Worm (Caenorhabditis elegans) whole organism, L4 larva: Measurements from ENCODE around the gene atg-3.

Experiments used
- F37D6.2 ChIP-seq: sonication (generic microtip); optimal IDR thresholded peaks from 2 replicates; lab custom pipeline; 2016; ENCODE audit warnings: mild to moderate bottlenecking, missing genetic modification characterization, missing compliant biosample characterization
- Y5F2A.4 ChIP-seq: fragments of 200-800 bp; sonication (Bioruptor generic); optimal IDR thresholded peaks from 2 replicates; lab custom pipeline; 2018; ENCODE audit warnings: mild to moderate bottlenecking, missing genetic modification characterization, missing compliant biosample characterization
- Y75B8A.6 ChIP-seq: fragments of 200-800 bp; sonication (Bioruptor generic); IDR thresholded peaks from 2 replicates; pipeline ENCODE4 v1.3.6; 2022; ENCODE audit warnings: missing genetic modification reagents, missing genetic modification characterization, missing compliant biosample characterization
- ZK337.2 ChIP-seq: fragments of 200-800 bp; sonication (Bioruptor generic); IDR thresholded peaks from 2 replicates; pipeline ENCODE4 v1.3.6; 2022; ENCODE audit warnings: missing genetic modification reagents, missing genetic modification characterization, missing compliant biosample characterization
- ZK546.5 ChIP-seq, 2 experiments: sonication (generic microtip); optimal IDR thresholded peaks; 2 replicates each; lab custom pipeline; 2017; ENCODE audit warnings: missing biosample characterization in 2 of 2, missing genetic modification characterization in 2 of 2
- aha-1 ChIP-seq: fragments of 150-350 bp; peaks from one replicate; lab custom pipeline; 2014; ENCODE audit warnings: missing biosample characterization, missing genetic modification characterization
- arid-1 ChIP-seq: fragments of 200-800 bp; sonication (Bioruptor generic); conservative IDR thresholded peaks from 2 replicates; pipeline ENCODE4 v1.3.6; 2022; ENCODE audit warnings: missing genetic modification reagents, missing genetic modification characterization, missing compliant biosample characterization
- ceh-28 ChIP-seq: fragments of 150-350 bp; optimal IDR thresholded peaks from 2 replicates; lab custom pipeline; 2014; ENCODE audit warnings: missing biosample characterization, missing genetic modification reagents, missing genetic modification characterization
- ceh-32 ChIP-seq: sonication (generic microtip); optimal IDR thresholded peaks from 2 replicates; lab custom pipeline; 2016; ENCODE audit warnings: mild to moderate bottlenecking, missing genetic modification characterization, missing compliant biosample characterization; ENCODE audit not compliant: poor library complexity
- ceh-44 ChIP-seq: fragments of 200-800 bp; sonication (Bioruptor generic); IDR thresholded peaks from 2 replicates; pipeline ENCODE4 v1.3.6; 2022; ENCODE audit warnings: missing genetic modification reagents, missing genetic modification characterization, missing compliant biosample characterization
- ces-1 ChIP-seq: fragments of 150-350 bp; sonication (generic microtip); optimal IDR thresholded peaks from 4 replicates; lab custom pipeline; 2014; ENCODE audit warnings: missing biosample characterization, missing genetic modification reagents, missing genetic modification characterization
- daf-12 ChIP-seq: fragments of 150-350 bp; optimal IDR thresholded peaks from 2 replicates; lab custom pipeline; 2014; ENCODE audit warnings: missing biosample characterization, missing genetic modification reagents, missing genetic modification characterization
- daf-16 ChIP-seq, 3 experiments: sonication (generic microtip); optimal IDR thresholded peaks; 2 replicates each; lab custom pipeline; 2016 to 2017; ENCODE audit warnings: missing genetic modification characterization in 3 of 3, missing genetic modification reagents in 3 of 3, mild to moderate bottlenecking in 2 of 3, missing compliant biosample characterization in 2 of 3, missing biosample characterization in 1 of 3, moderate library complexity in 1 of 3
- daf-19 ChIP-seq: fragments of 200-800 bp; sonication (Bioruptor generic); conservative IDR thresholded peaks from 2 replicates; pipeline ENCODE4 v1.3.6; 2022; ENCODE audit warnings: missing genetic modification characterization, missing compliant biosample characterization
- dmd-6 ChIP-seq: fragments of 200-800 bp; sonication (Bioruptor generic); IDR thresholded peaks from 2 replicates; pipeline ENCODE4 v1.3.6; 2022; ENCODE audit warnings: missing genetic modification reagents, missing genetic modification characterization, missing compliant biosample characterization
- dve-1 ChIP-seq: sonication (generic microtip); optimal IDR thresholded peaks from 2 replicates; lab custom pipeline; 2017; ENCODE audit warnings: antibody characterized with exemption, mild to moderate bottlenecking, missing genetic modification characterization, missing compliant biosample characterization; ENCODE audit not compliant: insufficient read depth
- egl-27 ChIP-seq: sonication (generic microtip); optimal IDR thresholded peaks from 3 replicates; lab custom pipeline; 2017; ENCODE audit warnings: missing biosample characterization, missing genetic modification reagents, missing genetic modification characterization
- hif-1 ChIP-seq, 2 experiments: sonication (generic microtip); optimal IDR thresholded peaks; 2 replicates each; lab custom pipeline; 2016 to 2017; ENCODE audit warnings: missing compliant biosample characterization in 2 of 2, missing genetic modification characterization in 2 of 2, missing genetic modification reagents in 2 of 2, missing genotype in 2 of 2, mild to moderate bottlenecking in 1 of 2
- hlh-11 ChIP-seq: fragments of 200-800 bp; sonication (Bioruptor generic); optimal IDR thresholded peaks from 2 replicates; lab custom pipeline; 2018; ENCODE audit warnings: mild to moderate bottlenecking, missing genetic modification characterization, missing compliant biosample characterization
- hlh-30 ChIP-seq: sonication (generic microtip); optimal IDR thresholded peaks from 2 replicates; lab custom pipeline; 2017; ENCODE audit warnings: antibody characterized with exemption, mild to moderate bottlenecking, missing genetic modification characterization, missing compliant biosample characterization; ENCODE audit not compliant: insufficient read depth
- hmg-1.1 ChIP-seq: fragments of 200-800 bp; sonication (Bioruptor generic); IDR thresholded peaks from 2 replicates; pipeline ENCODE4 v1.3.6; 2022; ENCODE audit warnings: missing genetic modification reagents, missing genetic modification characterization, missing compliant biosample characterization
- jun-1 ChIP-seq: fragments of 150-350 bp; optimal IDR thresholded peaks from 2 replicates; lab custom pipeline; 2014; ENCODE audit warnings: missing biosample characterization, missing genetic modification reagents, missing genetic modification characterization
- lin-13 ChIP-seq: fragments of 150-350 bp; optimal IDR thresholded peaks from 2 replicates; lab custom pipeline; 2014; ENCODE audit warnings: missing biosample characterization, missing genetic modification reagents, missing genetic modification characterization
- lin-38 ChIP-seq: fragments of 200-800 bp; sonication (Bioruptor generic); IDR thresholded peaks from 2 replicates; pipeline ENCODE4 v1.3.6; 2022; ENCODE audit warnings: missing genetic modification reagents, missing genetic modification characterization, missing compliant biosample characterization
- lsy-2 ChIP-seq, 2 experiments: fragments of 150-350 bp in 1 of 2; sonication (generic microtip) in 1 of 2; optimal IDR thresholded peaks; 2 replicates each; lab custom pipeline; 2014 to 2017; ENCODE audit warnings: missing biosample characterization in 2 of 2, missing genetic modification characterization in 2 of 2
- mdl-1 ChIP-seq, 2 experiments: fragments of 150-350 bp in 1 of 2; sonication (generic microtip) in 1 of 2; optimal IDR thresholded peaks; 2 replicates each; lab custom pipeline; 2014 to 2017; ENCODE audit warnings: missing biosample characterization in 2 of 2, missing genetic modification characterization in 2 of 2
- mdt-29 ChIP-seq: fragments of 200-800 bp; sonication (Bioruptor generic); IDR thresholded peaks from 2 replicates; pipeline ENCODE4 v1.3.6; 2022; ENCODE audit warnings: missing genetic modification reagents, missing genetic modification characterization, missing compliant biosample characterization
- mep-1 ChIP-seq: fragments of 150-350 bp; sonication (generic microtip); optimal IDR thresholded peaks from 3 replicates; lab custom pipeline; 2014; ENCODE audit warnings: missing biosample characterization, missing genetic modification characterization
- mes-2 ChIP-seq: sonication (generic microtip); optimal IDR thresholded peaks from 2 replicates; lab custom pipeline; 2016; ENCODE audit warnings: missing genotype, mild to moderate bottlenecking, missing genetic modification characterization, missing compliant biosample characterization; ENCODE audit not compliant: poor library complexity, severe bottlenecking
- mxl-3 ChIP-seq: fragments of 200-800 bp; sonication (Bioruptor generic); optimal IDR thresholded peaks from 2 replicates; lab custom pipeline; 2018; ENCODE audit warnings: mild to moderate bottlenecking, missing genetic modification characterization, missing compliant biosample characterization
- nhr-10 ChIP-seq: fragments of 150-350 bp; optimal IDR thresholded peaks from 2 replicates; lab custom pipeline; 2014; ENCODE audit warnings: missing biosample characterization, missing genetic modification characterization
- pha-4 ChIP-seq, 2 experiments: fragments of 150-350 bp in 1 of 2; fragments of 200-800 bp in 1 of 2; sonication (Bioruptor generic) in 1 of 2; IDR thresholded peaks in 1 of 2; optimal IDR thresholded peaks in 1 of 2; 2 replicates each; pipeline versions ENCODE4 v1.3.6 to Lab custom; 2014 to 2022; ENCODE audit warnings: missing genetic modification characterization in 2 of 2, missing genetic modification reagents in 2 of 2, missing biosample characterization in 1 of 2, missing compliant biosample characterization in 1 of 2
- rbr-2 ChIP-seq: sonication (generic microtip); optimal IDR thresholded peaks from 2 replicates; lab custom pipeline; 2016; ENCODE audit warnings: missing genotype, missing genetic modification characterization, missing compliant biosample characterization
- set-16 ChIP-seq: fragments of 200-800 bp; sonication (Bioruptor generic); IDR thresholded peaks from 2 replicates; pipeline ENCODE4 v1.3.6; 2022; ENCODE audit warnings: missing genetic modification reagents, missing genetic modification characterization, missing compliant biosample characterization
- snpc-1.2 ChIP-seq: fragments of 200-800 bp; sonication (Bioruptor generic); IDR thresholded peaks from 2 replicates; pipeline ENCODE4 v1.3.6; 2022; ENCODE audit warnings: missing genetic modification reagents, missing genetic modification characterization, missing compliant biosample characterization
- spr-3 ChIP-seq: fragments of 200-800 bp; sonication (Bioruptor generic); optimal IDR thresholded peaks from 2 replicates; lab custom pipeline; 2018; ENCODE audit warnings: mild to moderate bottlenecking, missing genetic modification characterization, missing compliant biosample characterization
- tra-1 ChIP-seq: fragments of 200-800 bp; sonication (Bioruptor generic); IDR thresholded peaks from 2 replicates; pipeline ENCODE4 v1.3.6; 2022; ENCODE audit warnings: missing genetic modification reagents, missing genetic modification characterization, missing compliant biosample characterization
- unc-130 ChIP-seq: sonication (generic microtip); optimal IDR thresholded peaks from 2 replicates; lab custom pipeline; 2016; ENCODE audit warnings: missing genetic modification reagents, missing genetic modification characterization, missing compliant biosample characterization
- unc-39 ChIP-seq: sonication (generic microtip); optimal IDR thresholded peaks from 2 replicates; lab custom pipeline; 2017; ENCODE audit warnings: missing biosample characterization, missing genetic modification characterization
- unc-62 ChIP-seq, 3 experiments: fragments of 150-350 bp in 1 of 3; sonication (generic microtip); optimal IDR thresholded peaks in 2 of 3; peaks in 1 of 3; 1 replicate in 1 of 3; 2 replicates in 2 of 3; lab custom pipeline; 2014 to 2017; ENCODE audit warnings: missing biosample characterization in 3 of 3, missing genetic modification characterization in 3 of 3, missing genetic modification reagents in 3 of 3, missing genotype in 1 of 3
- zag-1 ChIP-seq: fragments of 150-350 bp; optimal IDR thresholded peaks from 2 replicates; lab custom pipeline; 2014; ENCODE audit warnings: missing biosample characterization, missing genetic modification characterization
- zfp-3 ChIP-seq: fragments of 200-800 bp; sonication (Bioruptor generic); conservative IDR thresholded peaks from 2 replicates; pipeline ENCODE4 v1.3.6; 2022; ENCODE audit warnings: missing genetic modification reagents, missing genetic modification characterization, missing compliant biosample characterization
- zip-2 ChIP-seq: fragments of 150-350 bp; optimal IDR thresholded peaks from 2 replicates; lab custom pipeline; 2014; ENCODE audit warnings: missing biosample characterization, missing genetic modification characterization
- ztf-7 ChIP-seq: fragments of 150-350 bp; optimal IDR thresholded peaks from 2 replicates; lab custom pipeline; 2014; ENCODE audit warnings: missing biosample characterization, missing genetic modification characterization

The atg-3 gene

ce11 chrIV:1009546-1009945 is 766 bp upstream of the atg-3 start, which contains the start of gene Y55F3AM.9 (continued):
- TF ChIP-seq dmd-6 (GFP tag; lab: Robert Waterston, UW) (0 out of 2 replicates have a peak, but pooled peaks have one; percentile 17), ceh-32 (tag; lab: Kevin White, UChicago) (no peak), ces-1 (no peak), hif-1 (tag; optimal IDR thresholded peaks at IDR 0.05; lab: Kevin White, UChicago) (peak in 1 of 2 experiments; percentile 55), jun-1 (no peak)

- peak; percentile 62 for TF ChIP-seq aha-1 (tag; lab: Kevin White, UChicago)
- TF ChIP-seq set-16 (GFP tag; lab: Robert Waterston, UW), result peak; percentile 59
- TF ChIP-seq unc-130 (GFP tag; lab: Kevin White, UChicago), result no peak
- TF ChIP-seq daf-12, result no peak
- TF ChIP-seq ceh-44 (GFP tag; lab: Robert Waterston, UW), result no peak
Measured at ce11 chrIV:1011776-1012175, 1.5 kb downstream of the atg-3 start.

ce11 chrIV:1012447-1012846 is 2.1 kb downstream of the atg-3 start, which contains the start of gene rbm-39:
rbm-39 (plus strand) TSS chrIV:1012624.
- peak; percentile 17; the same call in 1 of the 2 replicates for TF ChIP-seq pha-4 (GFP tag; IDR thresholded peaks at IDR 0.05; lab: Robert Waterston, UW)
- no peak for TF ChIP-seq pha-4 (tag; optimal IDR thresholded peaks at IDR 0.05; lab: Kevin White, UChicago)
- TF ChIP-seq mes-2 (tag; lab: Kevin White, UChicago), result peak; percentile 94
- peak; percentile 58 for TF ChIP-seq ztf-7 (tag; lab: Kevin White, UChicago)
- no peak for TF ChIP-seq mdt-29 (GFP tag; lab: Robert Waterston, UW)
- TF ChIP-seq lsy-2 (tag; optimal IDR thresholded peaks at IDR 0.05; lab: Kevin White, UChicago), result peak; percentile 58 to 91
- TF ChIP-seq zfp-3, result peak; percentile 76; the same call in 1 of the 2 replicates
- TF ChIP-seq Y5F2A.4 (GFP tag; lab: Kevin White, UChicago), result no peak
- TF ChIP-seq hmg-1.1, result peak; percentile 76
- TF ChIP-seq aha-1 (tag; lab: Kevin White, UChicago), result peak; percentile 62
- peak; percentile 21 to 53 for TF ChIP-seq daf-16 (GFP tag; optimal IDR thresholded peaks at IDR 0.05; lab: Kevin White, UChicago)
- TF ChIP-seq daf-16 (tag; optimal IDR thresholded peaks at IDR 0.05; lab: Kevin White, UChicago), result peak; percentile 55
- TF ChIP-seq lin-13 (GFP tag; lab: Kevin White, UChicago), result peak; percentile 81
- peak; percentile 77 for TF ChIP-seq hlh-11
- TF ChIP-seq mdl-1 (tag; optimal IDR thresholded peaks at IDR 0.05; lab: Kevin White, UChicago), result peak in 1 of 2 experiments; percentile 76
- 0 out of 2 replicates have a peak, but pooled peaks have one; percentile 29 for TF ChIP-seq ZK337.2 (GFP tag; lab: Robert Waterston, UW)
- TF ChIP-seq unc-62 (GFP tag; optimal IDR thresholded peaks at IDR 0.05 in 1 of 2; lab: Kevin White, UChicago), result peak in 1 of 2 experiments; percentile 32
- TF ChIP-seq unc-62 (tag; optimal IDR thresholded peaks at IDR 0.05; lab: Kevin White, UChicago), result no peak
- peak; percentile 90 for TF ChIP-seq mep-1 (tag; lab: Kevin White, UChicago)
- no peak for TF ChIP-seq unc-39 (tag; lab: Kevin White, UChicago)
- TF ChIP-seq egl-27 (tag; lab: Kevin White, UChicago), result no peak
- 0 out of 2 replicates have a peak, but pooled peaks have one; percentile 39 for TF ChIP-seq daf-19 (GFP tag; lab: Robert Waterston, UW)
- peak; percentile 79 for TF ChIP-seq arid-1 (GFP tag; lab: Robert Waterston, UW)
- TF ChIP-seq zag-1 (tag; lab: Kevin White, UChicago), result no peak
- 0 out of 2 replicates have a peak, but pooled peaks have one; percentile 41 for TF ChIP-seq tra-1 (GFP tag; lab: Robert Waterston, UW)
- TF ChIP-seq set-16 (GFP tag; lab: Robert Waterston, UW), result no peak
- TF ChIP-seq Y75B8A.6 (GFP tag; lab: Robert Waterston, UW), result no peak
- TF ChIP-seq spr-3 (GFP tag; lab: Kevin White, UChicago), result peak; percentile 68
- TF ChIP-seq F37D6.2 (tag; lab: Kevin White, UChicago), result peak; percentile 57
- no peak for TF ChIP-seq zip-2
- peak; percentile 90 for TF ChIP-seq hlh-30 (tag; lab: Kevin White, UChicago)
- peak; percentile 75 for TF ChIP-seq rbr-2 (tag; lab: Kevin White, UChicago)
- peak; percentile 37 for TF ChIP-seq dve-1
- TF ChIP-seq mxl-3 (GFP tag; lab: Kevin White, UChicago), result peak; percentile 29
- no peak for TF ChIP-seq ceh-28
- TF ChIP-seq snpc-1.2 (GFP tag; lab: Robert Waterston, UW), result no peak
- TF ChIP-seq ZK546.5 (tag; optimal IDR thresholded peaks at IDR 0.05; lab: Kevin White, UChicago), result peak in 1 of 2 experiments; percentile 21
- peak; percentile 85 for TF ChIP-seq lin-38
- TF ChIP-seq nhr-10 (tag; lab: Kevin White, UChicago), result no peak
